Fruit fly (Drosophila melanogaster) whole organism, adult: ENCODE measurements around the gene CG4287.

Experiments used
- CG11617 ChIP-seq: fragments of 200-800 bp; sonication (Bioruptor generic); optimal IDR thresholded peaks from 2 replicates; lab custom pipeline; 2017; ENCODE audit warnings: mild to moderate bottlenecking, missing biosample characterization, missing genetic modification reagents, missing genetic modification characterization
- CG12768 ChIP-seq: fragments of 200-800 bp; sonication (Bioruptor generic); optimal IDR thresholded peaks from 2 replicates; lab custom pipeline; 2017; ENCODE audit warnings: missing biosample characterization, missing genetic modification characterization, mild to moderate bottlenecking, moderate library complexity, missing genetic modification reagents
- CG14711 ChIP-seq: fragments of 200-800 bp; sonication (Bioruptor generic); optimal IDR thresholded peaks from 2 replicates; lab custom pipeline; 2018; ENCODE audit warnings: missing biosample characterization, mild to moderate bottlenecking, missing genetic modification characterization, moderate library complexity
- CG1620 ChIP-seq: fragments of 200-800 bp; sonication (Bioruptor generic); optimal IDR thresholded peaks from 2 replicates; lab custom pipeline; 2016; ENCODE audit warnings: missing biosample characterization, missing genetic modification characterization
- CG33017 ChIP-seq: fragments of 200-800 bp; sonication (Bioruptor generic); optimal IDR thresholded peaks from 2 replicates; lab custom pipeline; 2018; ENCODE audit warnings: missing biosample characterization, mild to moderate bottlenecking, missing genetic modification characterization, moderate library complexity
- CG5204 ChIP-seq: fragments of 200-800 bp; sonication (Bioruptor generic); optimal IDR thresholded peaks from 2 replicates; lab custom pipeline; 2016; ENCODE audit warnings: missing biosample characterization, missing genetic modification characterization
- CG7045 ChIP-seq: fragments of 200-800 bp; sonication (Bioruptor generic); optimal IDR thresholded peaks from 2 replicates; lab custom pipeline; 2017; ENCODE audit warnings: missing biosample characterization, mild to moderate bottlenecking, missing genetic modification characterization
- CG7101 ChIP-seq: fragments of 200-800 bp; sonication (Bioruptor generic); optimal IDR thresholded peaks from 2 replicates; lab custom pipeline; 2018; ENCODE audit warnings: missing biosample characterization, mild to moderate bottlenecking, missing genetic modification characterization, moderate library complexity
- Crg-1 ChIP-seq: fragments of 200-800 bp; sonication (Bioruptor generic); optimal IDR thresholded peaks from 2 replicates; lab custom pipeline; 2016; ENCODE audit warnings: missing biosample characterization, missing genetic modification characterization
- Hr96 ChIP-seq: fragments of 200-800 bp; sonication (Bioruptor generic); optimal IDR thresholded peaks from 2 replicates; lab custom pipeline; 2016; ENCODE audit warnings: missing biosample characterization, missing genetic modification characterization
- Mnt ChIP-seq: fragments of 200-800 bp; sonication (Bioruptor generic); optimal IDR thresholded peaks from 2 replicates; lab custom pipeline; 2016; ENCODE audit warnings: missing biosample characterization, mild to moderate bottlenecking, missing genetic modification characterization
- bab1 ChIP-seq: fragments of 200-800 bp; sonication (Bioruptor generic); optimal IDR thresholded peaks from 3 replicates; lab custom pipeline; 2019; ENCODE audit warnings: missing biosample characterization, mild to moderate bottlenecking, missing genetic modification characterization, moderate library complexity
- cic ChIP-seq: fragments of 200-800 bp; sonication (Bioruptor generic); optimal IDR thresholded peaks from 2 replicates; lab custom pipeline; 2017; ENCODE audit warnings: missing biosample characterization, mild to moderate bottlenecking, missing genetic modification characterization, moderate library complexity
- cnc ChIP-seq, 2 experiments: fragments of >200 bp; optimal IDR thresholded peaks; 2 replicates each; lab custom pipeline; 2017
- kay ChIP-seq: fragments of 200-800 bp; sonication (Bioruptor generic); peaks from one replicate; lab custom pipeline; 2016; ENCODE audit warnings: missing biosample characterization, missing genetic modification characterization, borderline replicate concordance
- ovo ChIP-seq: fragments of 200-800 bp; sonication (Bioruptor generic); optimal IDR thresholded peaks from 2 replicates; lab custom pipeline; 2016; ENCODE audit warnings: missing biosample characterization, missing genetic modification characterization
- pad ChIP-seq: fragments of 200-800 bp; sonication (Bioruptor generic); optimal IDR thresholded peaks from 3 replicates; lab custom pipeline; 2017; ENCODE audit warnings: missing biosample characterization, missing genetic modification characterization, mild to moderate bottlenecking, moderate library complexity, missing genetic modification reagents
- tj ChIP-seq: fragments of 200-800 bp; sonication (Bioruptor generic); optimal IDR thresholded peaks from 3 replicates; lab custom pipeline; 2017; ENCODE audit warnings: missing biosample characterization, mild to moderate bottlenecking, missing genetic modification characterization, moderate library complexity
- toe ChIP-seq: fragments of 200-800 bp; sonication (Bioruptor generic); optimal IDR thresholded peaks from 2 replicates; lab custom pipeline; 2016; ENCODE audit warnings: missing biosample characterization, missing genetic modification characterization

CG4287 gene

DNA sequence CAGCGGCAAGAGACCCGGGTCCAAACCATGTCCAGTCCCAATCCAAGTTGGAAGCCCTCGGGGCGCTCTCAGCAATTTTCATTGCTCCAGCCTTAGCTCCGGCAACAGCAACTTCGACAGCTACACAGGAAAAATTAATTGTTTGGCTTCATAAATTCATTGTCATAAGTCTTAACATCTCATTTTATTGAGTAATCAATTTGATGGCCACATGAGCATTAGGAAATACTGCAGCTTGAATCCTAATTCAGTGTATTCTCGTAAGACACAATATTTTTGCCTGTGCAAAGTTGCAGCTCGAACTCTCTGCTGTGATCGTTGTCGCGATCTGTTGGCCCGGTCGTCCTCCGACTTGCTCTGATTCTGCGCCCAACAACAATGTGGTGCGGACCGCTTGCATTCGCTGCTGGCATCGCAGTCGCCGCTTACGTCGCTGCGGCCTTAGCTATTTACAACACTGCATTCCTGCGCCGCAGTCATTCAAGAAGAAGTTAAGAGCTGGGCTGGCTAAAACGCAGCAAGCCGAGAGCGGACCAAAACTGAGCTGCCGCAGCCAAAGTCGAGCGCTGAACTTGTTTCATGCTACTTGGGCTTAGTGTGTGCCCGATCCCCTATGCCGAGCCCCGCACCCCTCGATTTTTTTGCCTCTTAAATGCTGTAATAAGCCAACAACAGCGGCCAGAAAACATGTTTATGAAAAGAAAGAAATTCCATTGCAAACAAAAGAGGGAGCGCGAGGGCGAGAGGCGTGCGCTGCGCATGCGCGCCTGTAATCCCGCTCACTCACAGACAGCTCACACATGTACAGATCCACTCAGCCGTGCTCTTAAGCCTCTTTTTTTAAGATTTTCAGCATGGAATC lies 44.1 kb downstream of the CG4287 start:
- TF ChIP-seq CG33017 (tag; lab: Kevin White, UChicago) (no peak), Mnt (GFP tag; lab: Kevin White, UChicago) (no peak), CG14711 (no peak), cnc (optimal IDR thresholded peaks at IDR 0.05; lab: Kevin White, UChicago) (no peak), cic (GFP tag; lab: Kevin White, UChicago) (no peak), CG12768 (GFP tag; lab: Kevin White, UChicago) (no peak), tj (GFP tag; lab: Kevin White, UChicago) (no peak)

DNA sequence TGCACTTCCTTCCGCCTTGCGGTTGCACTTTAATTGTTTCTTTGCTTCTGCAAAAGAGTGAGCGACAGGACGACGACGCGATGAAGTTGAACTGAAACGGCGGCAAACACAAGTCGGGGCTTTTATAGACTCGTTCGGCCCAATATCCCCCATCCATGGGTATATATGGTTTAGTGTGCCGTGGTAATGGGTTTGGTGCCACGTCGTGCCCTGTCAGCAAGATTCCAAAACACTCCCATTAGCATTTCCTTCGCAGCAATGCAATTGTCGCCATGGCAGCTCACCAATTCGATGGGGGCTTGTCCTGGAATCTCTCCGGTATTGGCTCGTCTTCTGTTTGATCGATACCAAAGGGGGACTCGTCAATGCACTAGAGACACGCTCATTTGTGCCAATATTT lies 45.8 kb downstream of the CG4287 start, which contains the start of gene CG45105:
Gene CG45105, minus strand, starts transcription at position 101 of the 400 bp plus-strand sequence.
- TF ChIP-seq cnc (optimal IDR thresholded peaks at IDR 0.05; lab: Kevin White, UChicago) (no peak), cic (GFP tag; lab: Kevin White, UChicago) (no peak), CG1620 (GFP tag; lab: Kevin White, UChicago) (no peak), CG7101 (tag; lab: Kevin White, UChicago) (no peak), bab1 (GFP tag; lab: Kevin White, UChicago) (no peak), Hr96 (GFP tag; lab: Kevin White, UChicago) (no peak), CG14711 (no peak), CG12768 (GFP tag; lab: Kevin White, UChicago) (no peak), CG33017 (tag; lab: Kevin White, UChicago) (no peak), toe (GFP tag; lab: Kevin White, UChicago) (no peak), tj (GFP tag; lab: Kevin White, UChicago) (no peak), CG5204 (GFP tag; lab: Kevin White, UChicago) (no peak), CG11617 (GFP tag; lab: Kevin White, UChicago) (no peak), pad (no peak), CG7045 (no peak), kay (GFP tag; lab: Kevin White, UChicago) (no peak), Mnt (GFP tag; lab: Kevin White, UChicago) (no peak)

DNA sequence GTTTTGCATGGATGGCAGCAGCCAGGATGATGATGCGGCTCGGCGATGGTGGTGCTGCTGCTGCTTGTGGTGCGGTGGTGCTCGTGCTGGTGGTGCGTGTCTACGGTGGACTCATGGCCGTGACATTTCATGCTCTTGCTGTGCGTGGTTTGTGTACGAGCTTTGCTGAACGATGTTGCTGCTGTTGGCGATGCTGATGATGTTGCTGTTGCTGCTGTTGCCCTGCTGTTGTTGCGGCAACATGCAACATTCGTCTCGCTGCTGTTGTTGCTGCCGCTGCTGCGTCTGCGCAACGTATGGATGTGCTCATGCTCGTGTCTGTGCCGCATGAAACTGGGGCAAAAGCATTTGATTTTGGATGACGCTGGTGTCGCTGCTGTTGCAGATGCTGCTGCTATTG lies 50.4 kb downstream of the CG4287 start:
- TF ChIP-seq pad, result no peak
- TF ChIP-seq CG14711, result no peak
- no peak for TF ChIP-seq CG12768 (GFP tag; lab: Kevin White, UChicago)
- TF ChIP-seq ovo (GFP tag; lab: Kevin White, UChicago), result no peak
- no peak for TF ChIP-seq CG5204 (GFP tag; lab: Kevin White, UChicago)
- no peak for TF ChIP-seq cnc (optimal IDR thresholded peaks at IDR 0.05; lab: Kevin White, UChicago)
- TF ChIP-seq toe (GFP tag; lab: Kevin White, UChicago), result no peak
- TF ChIP-seq Crg-1 (GFP tag; lab: Kevin White, UChicago), result no peak
